Fruit fly (Drosophila melanogaster) S2 (cell line): ENCODE measurements around the gene fliI.

Experiments used
- CG8478 ChIP-seq: fragments of >200 bp; optimal IDR thresholded peaks from 2 replicates; lab custom pipeline; 2018
- CTCF ChIP-seq, 2 experiments: fragments of >200 bp; optimal IDR thresholded peaks; 2 replicates each; lab custom pipeline; 2018

DNA sequence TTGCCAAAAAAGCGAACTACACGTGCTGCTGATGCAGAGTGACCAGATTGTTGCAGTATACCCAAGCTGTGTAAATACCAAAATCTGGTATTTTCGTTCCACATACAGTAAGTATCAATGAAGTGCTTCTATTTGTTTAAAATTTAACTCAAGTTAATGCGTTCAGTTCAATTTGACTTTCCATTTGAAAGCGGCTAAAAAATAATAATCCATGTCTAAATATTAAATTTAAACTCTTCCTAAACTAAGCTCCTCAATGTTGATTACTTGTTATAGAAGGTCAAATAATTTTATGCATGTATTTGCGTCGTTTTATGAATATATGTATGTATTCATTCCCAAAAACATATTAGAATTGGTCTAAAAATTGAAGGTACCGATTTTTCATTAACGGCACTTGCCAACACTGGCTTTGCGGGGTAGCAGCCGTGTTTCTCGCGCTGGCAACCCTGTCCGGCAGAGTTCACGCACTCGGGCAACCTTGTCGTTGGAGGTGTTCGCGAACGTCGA, 10.3 kb downstream of the fliI start, which contains the start of the genes peng and sol:
- TF ChIP-seq CG8478 (lab: Kevin White, UChicago) (no peak), CTCF (optimal IDR thresholded peaks at IDR 0.05; lab: Kevin White, UChicago) (no peak)
